Fruit fly (Drosophila melanogaster) whole organism: ENCODE data around the gene CG13634.

ENCODE experiments used
- CG8478 ChIP-seq: fragments of >200 bp; optimal IDR thresholded peaks from 2 replicates; lab custom pipeline; 2018; ENCODE audit warnings: inconsistent platforms
- Dll ChIP-seq: fragments of >200 bp; optimal IDR thresholded peaks from 2 replicates; lab custom pipeline; 2017
- EcR ChIP-seq, 2 experiments: fragments of >200 bp; optimal IDR thresholded peaks; 2 replicates each; lab custom pipeline; 2017; ENCODE audit warnings: missing biosample characterization in 2 of 2, missing genetic modification characterization in 2 of 2, missing genetic modification reagents in 2 of 2
- psq ChIP-seq: fragments of >200 bp; optimal IDR thresholded peaks from 2 replicates; lab custom pipeline; 2017
- usp ChIP-seq: fragments of >200 bp; optimal IDR thresholded peaks from 2 replicates; lab custom pipeline; 2017; ENCODE audit warnings: missing biosample characterization, missing genetic modification characterization, mixed read lengths

DNA sequence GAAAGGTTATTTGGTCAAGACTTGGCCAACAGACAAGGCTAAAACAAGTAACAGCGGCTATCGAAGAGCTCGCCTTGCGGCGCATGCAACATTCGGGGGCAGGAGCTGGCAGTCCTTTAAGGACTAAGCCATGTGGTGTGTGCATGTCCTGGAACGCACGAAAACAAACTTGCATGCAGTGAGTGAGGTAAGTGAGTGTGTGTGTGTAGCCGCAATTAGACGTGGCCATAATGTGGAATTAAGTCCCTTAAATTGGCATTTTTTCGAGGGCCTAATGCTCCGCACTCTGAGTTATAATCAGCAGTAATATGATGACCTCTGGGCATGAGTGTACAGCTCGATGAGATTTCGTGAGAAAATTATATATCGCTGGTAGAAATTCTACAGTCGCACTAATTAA, 43.7 kb upstream of the CG13634 start, which contains the start of gene sosie:
- TF ChIP-seq CG8478 (no peak), psq (lab: Kevin White, UChicago) (no peak), usp (GFP tag; lab: Kevin White, UChicago) (no peak), EcR (GFP tag; optimal IDR thresholded peaks at IDR 0.05; lab: Kevin White, UChicago) (no peak), Dll (lab: Kevin White, UChicago) (no peak)
